Worm (Caenorhabditis elegans) whole organism, L3 larva: Measurements from ENCODE around the gene R05D3.8.
"Not testable (repeated sequence)": the region's sequence is repeated elsewhere in the genome, so short reads cannot be mapped to it uniquely, and the experiment has no call there.

Experiments
- R02D3.7 ChIP-seq: fragments of 150-350 bp; optimal IDR thresholded peaks from 2 replicates; lab custom pipeline; 2014; ENCODE audit warnings: missing biosample characterization, missing genetic modification characterization
- ama-1 ChIP-seq: fragments of 150-350 bp; optimal IDR thresholded peaks from 2 replicates; lab custom pipeline; 2018
- ceh-16 ChIP-seq: sonication (generic microtip); optimal IDR thresholded peaks from 2 replicates; lab custom pipeline; 2017; ENCODE audit warnings: missing biosample characterization, missing genetic modification characterization
- ceh-28 ChIP-seq: fragments of 150-350 bp; optimal IDR thresholded peaks from 2 replicates; lab custom pipeline; 2014; ENCODE audit warnings: missing biosample characterization, missing genetic modification reagents, missing genetic modification characterization
- ceh-9 ChIP-seq: sonication (generic microtip); optimal IDR thresholded peaks from 2 replicates; lab custom pipeline; 2018; ENCODE audit warnings: missing biosample characterization, missing genetic modification characterization
- elt-1 ChIP-seq: fragments of 150-350 bp; optimal IDR thresholded peaks from 2 replicates; lab custom pipeline; 2014; ENCODE audit warnings: missing biosample characterization, missing genetic modification characterization
- elt-2 ChIP-seq: sonication (generic microtip); optimal IDR thresholded peaks from 2 replicates; lab custom pipeline; 2016; ENCODE audit warnings: missing genetic modification reagents, mild to moderate bottlenecking, missing genetic modification characterization, missing compliant biosample characterization
- fkh-10 ChIP-seq: sonication (generic microtip); optimal IDR thresholded peaks from 2 replicates; lab custom pipeline; 2017; ENCODE audit warnings: missing biosample characterization, missing genetic modification reagents, missing genetic modification characterization
- fos-1 ChIP-seq: fragments of 150-350 bp; optimal IDR thresholded peaks from 2 replicates; lab custom pipeline; 2014; ENCODE audit warnings: missing biosample characterization, missing genetic modification characterization
- hmg-11 ChIP-seq: sonication (generic microtip); optimal IDR thresholded peaks from 2 replicates; lab custom pipeline; 2016; ENCODE audit warnings: missing genetic modification characterization, missing compliant biosample characterization
- lin-15B ChIP-seq: fragments of 150-350 bp; optimal IDR thresholded peaks from 2 replicates; lab custom pipeline; 2014; ENCODE audit warnings: missing biosample characterization, missing genetic modification characterization
- lin-39 ChIP-seq: fragments of 150-350 bp; optimal IDR thresholded peaks from 2 replicates; lab custom pipeline; 2018; ENCODE audit warnings: missing biosample characterization, missing genetic modification reagents, missing genetic modification characterization
- mdl-1 ChIP-seq: fragments of 150-350 bp; optimal IDR thresholded peaks from 2 replicates; lab custom pipeline; 2014; ENCODE audit warnings: missing biosample characterization, missing genetic modification characterization
- mml-1 ChIP-seq: fragments of 150-350 bp; sonication (generic microtip); optimal IDR thresholded peaks from 3 replicates; lab custom pipeline; 2014; ENCODE audit warnings: missing biosample characterization, missing genetic modification characterization
- nfya-1 ChIP-seq: sonication (generic microtip); optimal IDR thresholded peaks from 2 replicates; lab custom pipeline; 2017; ENCODE audit warnings: missing genetic modification characterization, mild to moderate bottlenecking, missing compliant biosample characterization, antibody characterized with exemption, moderate library complexity; ENCODE audit not compliant: insufficient read depth
- nhr-11 ChIP-seq: fragments of 150-350 bp; optimal IDR thresholded peaks from 2 replicates; lab custom pipeline; 2014; ENCODE audit warnings: missing biosample characterization, missing genetic modification characterization
- nhr-23 ChIP-seq: fragments of 150-350 bp; optimal IDR thresholded peaks from 2 replicates; lab custom pipeline; 2014; ENCODE audit warnings: missing biosample characterization, missing genetic modification reagents, missing genetic modification characterization
- nhr-237 ChIP-seq: fragments of 150-350 bp; optimal IDR thresholded peaks from 2 replicates; lab custom pipeline; 2014; ENCODE audit warnings: missing biosample characterization, missing genetic modification characterization
- nhr-25 ChIP-seq: sonication (generic microtip); optimal IDR thresholded peaks from 2 replicates; lab custom pipeline; 2017; ENCODE audit warnings: missing biosample characterization, missing genetic modification characterization
- nhr-77 ChIP-seq: fragments of 150-350 bp; optimal IDR thresholded peaks from 2 replicates; lab custom pipeline; 2014; ENCODE audit warnings: missing biosample characterization, missing genetic modification characterization
- pha-4 ChIP-seq: fragments of 150-350 bp; optimal IDR thresholded peaks from 2 replicates; lab custom pipeline; 2014; ENCODE audit warnings: missing biosample characterization, missing genetic modification reagents, missing genetic modification characterization
- pqm-1 ChIP-seq: fragments of 150-350 bp; optimal IDR thresholded peaks from 2 replicates; lab custom pipeline; 2017; ENCODE audit warnings: missing biosample characterization, missing genetic modification characterization, inconsistent platforms
- skn-1 ChIP-seq: fragments of 150-350 bp; optimal IDR thresholded peaks from 2 replicates; lab custom pipeline; 2014; ENCODE audit warnings: missing biosample characterization, missing genetic modification characterization
- snpc-4 ChIP-seq: fragments of 150-350 bp; optimal IDR thresholded peaks from 2 replicates; lab custom pipeline; 2014; ENCODE audit warnings: missing biosample characterization, missing genetic modification characterization
- tbx-2 ChIP-seq: sonication (generic microtip); optimal IDR thresholded peaks from 2 replicates; lab custom pipeline; 2016; ENCODE audit warnings: mild to moderate bottlenecking, missing genetic modification characterization, missing compliant biosample characterization
- unc-39 ChIP-seq: sonication (generic microtip); optimal IDR thresholded peaks from 4 replicates; lab custom pipeline; 2017; ENCODE audit warnings: missing biosample characterization, missing genetic modification characterization
- unc-62 ChIP-seq: fragments of 150-350 bp; sonication (generic microtip); optimal IDR thresholded peaks from 4 replicates; lab custom pipeline; 2014; ENCODE audit warnings: missing biosample characterization, missing genetic modification reagents, missing genetic modification characterization
- ztf-4 ChIP-seq: fragments of 150-350 bp; optimal IDR thresholded peaks from 2 replicates; lab custom pipeline; 2014; ENCODE audit warnings: missing biosample characterization, missing genetic modification characterization

Gene R05D3.8

DNA sequence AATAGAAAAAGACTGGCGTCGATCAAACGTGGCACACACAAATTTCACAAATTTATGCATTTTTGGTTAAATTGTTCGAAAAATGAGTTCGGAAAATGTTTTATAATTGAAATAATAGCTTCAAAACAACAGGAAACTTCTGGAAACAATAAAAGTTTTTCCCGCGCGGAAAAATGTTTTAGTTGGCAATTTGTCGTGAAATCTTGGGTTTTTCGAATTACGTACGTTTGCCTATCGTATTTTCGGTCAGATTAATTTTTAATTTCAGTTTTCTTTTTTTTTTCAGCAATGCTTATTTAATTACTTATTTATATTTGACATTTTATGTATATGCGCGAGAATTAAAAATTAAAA lies 2.7 kb downstream of the R05D3.8 start:
- TF ChIP-seq tbx-2 (tag; lab: Kevin White, UChicago) (no peak), unc-39 (tag; lab: Kevin White, UChicago) (no peak)

DNA sequence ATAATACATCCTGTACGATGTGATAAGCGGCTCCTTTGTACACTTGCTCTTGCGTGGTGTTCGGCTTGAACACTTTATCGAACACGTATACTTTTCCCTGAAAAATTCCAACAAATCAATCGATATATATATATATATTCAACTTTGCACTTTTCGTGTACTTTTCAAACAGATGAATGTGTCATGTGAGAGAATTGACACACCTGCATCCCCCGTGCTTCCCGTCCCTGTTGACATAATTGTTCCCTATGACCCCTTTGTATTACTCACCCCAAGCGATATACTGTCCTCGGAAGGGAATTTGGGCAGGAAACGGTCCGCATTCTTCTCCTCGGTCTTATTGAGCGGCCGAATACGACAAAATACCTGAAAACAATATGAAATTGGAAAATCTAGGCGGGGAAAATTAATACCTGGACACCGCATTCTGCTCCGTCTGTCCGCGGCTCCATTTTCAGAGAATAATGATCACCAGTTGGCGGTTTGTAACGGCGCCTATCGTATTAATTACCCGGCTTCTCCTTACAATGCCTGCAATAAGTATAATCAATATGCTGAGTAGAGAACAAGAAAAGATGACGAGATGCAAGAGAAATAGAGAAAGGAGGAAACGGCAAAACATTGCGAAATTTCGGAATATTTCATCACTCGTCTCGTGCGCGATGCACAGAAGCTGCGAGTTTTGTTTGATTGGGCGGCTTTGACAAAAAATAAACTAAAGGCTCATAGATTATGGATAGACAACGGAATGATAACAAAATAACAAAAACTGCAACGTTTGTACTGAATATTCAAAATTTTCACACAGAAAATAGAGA lies 3.3 kb downstream of the R05D3.8 start, which contains the start of gene unc-116:
Gene unc-116 (minus strand): TSS at position 531 of the 818 bp plus-strand sequence.
- TF ChIP-seq ceh-16 (tag; lab: Kevin White, UChicago) (no peak), skn-1 (tag; lab: Kevin White, UChicago) (no peak), pqm-1 (tag; lab: Kevin White, UChicago) (peak; percentile 18), unc-62 (no peak), snpc-4 (tag; lab: Kevin White, UChicago) (peak; percentile 4), nfya-1 (tag; lab: Kevin White, UChicago) (peak; percentile 88), elt-2 (tag; lab: Kevin White, UChicago) (peak; percentile 8), nhr-23 (tag; lab: Kevin White, UChicago) (peak; percentile 62), ceh-28 (tag; lab: Kevin White, UChicago) (peak; percentile 52), mdl-1 (tag; lab: Kevin White, UChicago) (peak; percentile 36), hmg-11 (tag; lab: Kevin White, UChicago) (no peak), lin-39 (tag; lab: Kevin White, UChicago) (peak; percentile 39), ama-1 (lab: Kevin White, UChicago) (peak; percentile 15), lin-15B (tag; lab: Kevin White, UChicago) (peak; percentile 36), pha-4 (tag; lab: Kevin White, UChicago) (peak; percentile 87), nhr-25 (peak; percentile 14)

DNA sequence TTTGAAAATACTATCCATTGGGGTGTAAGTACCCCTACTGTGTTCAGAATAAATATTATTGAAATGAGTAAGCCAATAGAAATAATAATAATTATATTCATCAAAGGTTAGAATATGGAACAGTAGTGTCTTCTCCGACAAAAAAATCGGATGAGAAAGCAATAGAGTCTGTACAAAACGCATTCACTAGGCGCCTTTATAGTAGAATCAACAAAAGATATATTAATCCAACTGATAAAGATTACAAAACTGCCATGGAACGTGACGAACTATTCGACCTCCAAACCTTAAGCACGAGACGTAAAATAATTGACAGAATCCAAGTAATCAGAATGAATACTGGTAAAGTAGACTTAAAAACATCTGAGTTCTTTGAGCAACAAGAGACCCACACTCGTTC lies 10.3 kb downstream of the R05D3.8 start, which contains the start of gene clc-29:
Gene clc-29 (minus strand): TSS at position 101 of the 400 bp plus-strand sequence.
- not testable (repeated sequence) for TF ChIP-seq unc-39 (tag; lab: Kevin White, UChicago); nhr-77 (tag; lab: Kevin White, UChicago); mml-1

DNA sequence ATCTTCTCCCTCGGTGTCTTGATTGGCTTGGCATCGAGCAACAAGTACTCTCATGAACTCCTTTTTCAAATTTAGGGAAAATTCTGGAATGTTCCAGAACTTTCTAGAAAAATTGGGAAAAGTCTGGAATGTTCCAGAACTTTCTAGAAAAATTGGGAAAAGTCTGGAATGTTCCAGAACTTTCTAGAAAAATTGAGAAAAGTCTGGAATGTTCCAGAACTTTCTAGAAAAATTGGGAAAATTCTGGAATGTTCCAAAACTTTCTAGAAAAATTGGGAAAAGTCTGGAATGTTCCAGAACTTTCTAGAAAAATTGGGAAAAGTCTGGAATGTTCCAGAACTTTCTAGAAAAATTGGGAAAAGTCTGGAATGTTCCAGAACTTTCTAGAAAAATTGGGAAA lies 13.8 kb downstream of the R05D3.8 start, which contains the start of gene ZC262.7:
Gene ZC262.7 (minus strand): TSS at position 54 of the 400 bp plus-strand sequence.
- TF ChIP-seq ceh-28 (tag; lab: Kevin White, UChicago); ceh-16 (tag; lab: Kevin White, UChicago); R02D3.7: not testable (repeated sequence)

DNA sequence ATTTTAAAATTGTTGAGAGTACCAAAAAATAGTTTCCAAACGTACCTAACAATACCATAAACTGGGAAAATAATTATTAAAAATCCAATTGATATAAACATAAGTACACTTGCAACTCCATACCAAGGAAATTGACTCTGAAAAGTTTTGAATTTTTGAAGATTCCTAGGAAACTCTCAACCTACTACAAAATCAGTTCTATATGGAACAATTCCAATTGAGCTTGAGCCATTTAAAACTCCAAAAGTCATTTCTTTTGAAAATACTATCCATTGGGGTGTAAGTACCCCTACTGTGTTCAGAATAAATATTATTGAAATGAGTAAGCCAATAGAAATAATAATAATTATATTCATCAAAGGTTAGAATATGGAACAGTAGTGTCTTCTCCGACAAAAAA lies 18.8 kb downstream of the R05D3.8 start, which contains the start of gene clc-28:
Gene clc-28 (minus strand): TSS at position 101 of the 400 bp plus-strand sequence.
- not testable (repeated sequence) for TF ChIP-seq nhr-237, nhr-11, elt-1 (tag; lab: Kevin White, UChicago)
- TF ChIP-seq, all 47 proteins: peak for 0; not testable (repeated sequence) for 47

DNA sequence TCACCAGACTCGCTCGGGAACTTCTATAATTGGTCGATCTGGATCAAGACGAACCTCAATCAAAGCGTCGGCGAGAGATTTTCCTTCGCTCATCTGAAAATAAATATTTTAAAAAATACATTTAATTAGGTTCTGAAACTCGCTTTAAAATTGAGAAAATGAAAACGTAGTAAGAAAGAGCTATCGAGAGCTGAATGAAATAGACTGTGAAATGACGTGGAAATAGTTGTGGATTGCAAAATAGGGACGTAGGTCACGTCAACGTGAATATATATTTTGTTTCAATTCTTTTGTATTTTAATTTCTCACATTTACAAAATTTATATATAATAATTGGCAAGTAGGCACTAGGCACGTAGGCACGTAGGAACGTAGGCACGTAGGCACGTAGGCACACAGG lies 23.7 kb downstream of the R05D3.8 start, which contains the start of gene ZC262.4:
Gene ZC262.4 (minus strand): TSS at position 101 of the 400 bp plus-strand sequence.
- no peak for TF ChIP-seq snpc-4 (tag; lab: Kevin White, UChicago)
- TF ChIP-seq ztf-4 (tag; lab: Kevin White, UChicago), result no peak
- TF ChIP-seq elt-1 (tag; lab: Kevin White, UChicago), result no peak
- TF ChIP-seq ceh-16 (tag; lab: Kevin White, UChicago), result no peak
- no peak for TF ChIP-seq elt-2 (tag; lab: Kevin White, UChicago)
- TF ChIP-seq fos-1 (tag; lab: Kevin White, UChicago), result no peak
- no peak for TF ChIP-seq ceh-9 (tag; lab: Kevin White, UChicago)
- no peak for TF ChIP-seq lin-39 (tag; lab: Kevin White, UChicago)
- no peak for TF ChIP-seq fkh-10
- TF ChIP-seq nfya-1 (tag; lab: Kevin White, UChicago), result no peak
- no peak for TF ChIP-seq mml-1
- TF ChIP-seq, all 47 proteins: peak for 0
